Worm (Caenorhabditis elegans): Measurements from ENCODE around the gene ssp-35.

- TF ChIP-seq tra-4 (tag; optimal IDR thresholded peaks at IDR 0.05) (no peak), F13C5.2 (tag; optimal IDR thresholded peaks at IDR 0.05) (no peak), ama-1 (optimal IDR thresholded peaks at IDR 0.05) (no peak), pes-1 (GFP tag; IDR thresholded peaks at IDR 0.05) (no peak), flt-1 (GFP tag; IDR thresholded peaks at IDR 0.05) (no peak), ets-7 (tag; optimal IDR thresholded peaks at IDR 0.05) (no peak), ceh-36 (tag; optimal IDR thresholded peaks at IDR 0.05) (no peak)
Measured at ce11 chrV:12244980-12245742, 18.5 kb downstream of the ssp-35 start, which contains the start of the genes T04H1.13, slfl-5 and rad-50.
